Worm (Caenorhabditis elegans) whole organism, L4 larva: ENCODE data around the gene snr-4.

Source experiments
- D1046.2 ChIP-seq: fragments of 200-800 bp; sonication (Bioruptor generic); IDR thresholded peaks from 2 replicates; pipeline ENCODE4 v1.3.6; 2022; ENCODE audit warnings: missing genetic modification characterization, missing compliant biosample characterization
- Y105C5A.15 ChIP-seq: fragments of 200-800 bp; sonication (Bioruptor generic); IDR thresholded peaks from 2 replicates; pipeline ENCODE4 v1.3.6; 2022; ENCODE audit warnings: missing genetic modification characterization, missing compliant biosample characterization
- Y75B8A.6 ChIP-seq: fragments of 200-800 bp; sonication (Bioruptor generic); IDR thresholded peaks from 2 replicates; pipeline ENCODE4 v1.3.6; 2022; ENCODE audit warnings: missing genetic modification reagents, missing genetic modification characterization, missing compliant biosample characterization
- ama-1 ChIP-seq: fragments of 150-350 bp; optimal IDR thresholded peaks from 2 replicates; lab custom pipeline; 2014; ENCODE audit warnings: inconsistent platforms, mixed read lengths
- attf-4 ChIP-seq: sonication (generic microtip); optimal IDR thresholded peaks from 3 replicates; lab custom pipeline; 2017; ENCODE audit warnings: missing biosample characterization, missing genetic modification characterization
- ceh-20 ChIP-seq: fragments of 200-800 bp; sonication (Bioruptor generic); IDR thresholded peaks from 2 replicates; pipeline ENCODE4 v1.3.6; 2022; ENCODE audit warnings: missing genetic modification reagents, missing genetic modification characterization, missing compliant biosample characterization
- ceh-28 ChIP-seq: fragments of 150-350 bp; optimal IDR thresholded peaks from 2 replicates; lab custom pipeline; 2014; ENCODE audit warnings: missing biosample characterization, missing genetic modification reagents, missing genetic modification characterization
- ceh-82 ChIP-seq: sonication (generic microtip); optimal IDR thresholded peaks from 2 replicates; lab custom pipeline; 2017; ENCODE audit warnings: missing biosample characterization, missing genetic modification characterization
- cey-2 ChIP-seq: sonication (generic microtip); optimal IDR thresholded peaks from 3 replicates; lab custom pipeline; 2017; ENCODE audit warnings: missing genetic modification characterization, mild to moderate bottlenecking, missing compliant biosample characterization, antibody characterized with exemption, borderline replicate concordance; ENCODE audit not compliant: insufficient read depth
- daf-12 ChIP-seq: fragments of 150-350 bp; optimal IDR thresholded peaks from 2 replicates; lab custom pipeline; 2014; ENCODE audit warnings: missing biosample characterization, missing genetic modification reagents, missing genetic modification characterization
- daf-19 ChIP-seq: fragments of 200-800 bp; sonication (Bioruptor generic); conservative IDR thresholded peaks from 2 replicates; pipeline ENCODE4 v1.3.6; 2022; ENCODE audit warnings: missing genetic modification characterization, missing compliant biosample characterization
- dmd-6 ChIP-seq: fragments of 200-800 bp; sonication (Bioruptor generic); IDR thresholded peaks from 2 replicates; pipeline ENCODE4 v1.3.6; 2022; ENCODE audit warnings: missing genetic modification reagents, missing genetic modification characterization, missing compliant biosample characterization
- dmd-8 ChIP-seq: fragments of 200-800 bp; sonication (Bioruptor generic); IDR thresholded peaks from 2 replicates; pipeline ENCODE4 v1.3.6; 2022; ENCODE audit warnings: missing genetic modification characterization, missing compliant biosample characterization
- dmd-9 ChIP-seq: fragments of 200-800 bp; sonication (Bioruptor generic); IDR thresholded peaks from 2 replicates; pipeline ENCODE4 v1.3.6; 2022; ENCODE audit warnings: missing genetic modification reagents, missing genetic modification characterization, missing compliant biosample characterization
- dve-1 ChIP-seq: sonication (generic microtip); optimal IDR thresholded peaks from 2 replicates; lab custom pipeline; 2017; ENCODE audit warnings: antibody characterized with exemption, mild to moderate bottlenecking, missing genetic modification characterization, missing compliant biosample characterization; ENCODE audit not compliant: insufficient read depth
- egl-27 ChIP-seq: sonication (generic microtip); optimal IDR thresholded peaks from 3 replicates; lab custom pipeline; 2017; ENCODE audit warnings: missing biosample characterization, missing genetic modification reagents, missing genetic modification characterization
- fkh-10 ChIP-seq: fragments of 150-350 bp; optimal IDR thresholded peaks from 2 replicates; lab custom pipeline; 2014; ENCODE audit warnings: missing biosample characterization, missing genetic modification reagents, missing genetic modification characterization
- fos-1 ChIP-seq: fragments of 150-350 bp; optimal IDR thresholded peaks from 2 replicates; lab custom pipeline; 2014; ENCODE audit warnings: missing biosample characterization, missing genetic modification characterization
- gei-8 ChIP-seq: fragments of 200-800 bp; sonication (Bioruptor generic); optimal IDR thresholded peaks from 2 replicates; lab custom pipeline; 2018; ENCODE audit warnings: mild to moderate bottlenecking, missing genetic modification characterization, missing compliant biosample characterization
- hlh-11 ChIP-seq: fragments of 200-800 bp; sonication (Bioruptor generic); optimal IDR thresholded peaks from 2 replicates; lab custom pipeline; 2018; ENCODE audit warnings: mild to moderate bottlenecking, missing genetic modification characterization, missing compliant biosample characterization
- hmg-1.1 ChIP-seq: fragments of 200-800 bp; sonication (Bioruptor generic); IDR thresholded peaks from 2 replicates; pipeline ENCODE4 v1.3.6; 2022; ENCODE audit warnings: missing genetic modification reagents, missing genetic modification characterization, missing compliant biosample characterization
- jun-1 ChIP-seq: fragments of 150-350 bp; optimal IDR thresholded peaks from 2 replicates; lab custom pipeline; 2014; ENCODE audit warnings: missing biosample characterization, missing genetic modification reagents, missing genetic modification characterization
- lim-7 ChIP-seq: fragments of 200-800 bp; sonication (Bioruptor generic); IDR thresholded peaks from 2 replicates; pipeline ENCODE4 v1.3.6; 2022; ENCODE audit warnings: missing genetic modification characterization, missing compliant biosample characterization
- lin-13 ChIP-seq: fragments of 150-350 bp; optimal IDR thresholded peaks from 2 replicates; lab custom pipeline; 2014; ENCODE audit warnings: missing biosample characterization, missing genetic modification reagents, missing genetic modification characterization
- lin-29 ChIP-seq: fragments of 200-800 bp; sonication (Bioruptor generic); IDR thresholded peaks from 2 replicates; pipeline ENCODE4 v1.3.6; 2022; ENCODE audit warnings: missing genetic modification reagents, missing genetic modification characterization, missing compliant biosample characterization
- lin-39 ChIP-seq: fragments of 150-350 bp; optimal IDR thresholded peaks from 2 replicates; lab custom pipeline; 2014; ENCODE audit warnings: missing biosample characterization, missing genetic modification reagents, missing genetic modification characterization
- lsy-2 ChIP-seq, 2 experiments: fragments of 150-350 bp in 1 of 2; sonication (generic microtip) in 1 of 2; optimal IDR thresholded peaks; 2 replicates each; lab custom pipeline; 2014 to 2017; ENCODE audit warnings: missing biosample characterization in 2 of 2, missing genetic modification characterization in 2 of 2
- madf-9 ChIP-seq: fragments of 200-800 bp; sonication (Bioruptor generic); conservative IDR thresholded peaks from 2 replicates; pipeline ENCODE4 v1.3.6; 2022; ENCODE audit warnings: missing genetic modification reagents, missing genetic modification characterization, missing compliant biosample characterization
- mdt-29 ChIP-seq: fragments of 200-800 bp; sonication (Bioruptor generic); IDR thresholded peaks from 2 replicates; pipeline ENCODE4 v1.3.6; 2022; ENCODE audit warnings: missing genetic modification reagents, missing genetic modification characterization, missing compliant biosample characterization
- nhr-102 ChIP-seq: sonication (generic microtip); optimal IDR thresholded peaks from 2 replicates; lab custom pipeline; 2016; ENCODE audit warnings: mild to moderate bottlenecking, missing genetic modification characterization, moderate library complexity, missing compliant biosample characterization
- nhr-111 ChIP-seq: fragments of 200-800 bp; sonication (Bioruptor generic); optimal IDR thresholded peaks from 2 replicates; lab custom pipeline; 2018; ENCODE audit warnings: mild to moderate bottlenecking, missing genetic modification characterization, missing compliant biosample characterization
- nhr-25 ChIP-seq: sonication (generic microtip); optimal IDR thresholded peaks from 2 replicates; lab custom pipeline; 2017; ENCODE audit warnings: missing genetic modification characterization, mild to moderate bottlenecking, missing compliant biosample characterization, antibody characterized with exemption, moderate library complexity, borderline replicate concordance; ENCODE audit not compliant: insufficient read depth
- nhr-42 ChIP-seq: fragments of 200-800 bp; sonication (Bioruptor generic); IDR thresholded peaks from 2 replicates; pipeline ENCODE4 v1.3.6; 2022; ENCODE audit warnings: missing genetic modification characterization, missing compliant biosample characterization
- nhr-48 ChIP-seq: sonication (generic microtip); optimal IDR thresholded peaks from 2 replicates; lab custom pipeline; 2016; ENCODE audit warnings: mild to moderate bottlenecking, missing genetic modification characterization, missing compliant biosample characterization
- nhr-6 ChIP-seq: fragments of 150-350 bp; optimal IDR thresholded peaks from 2 replicates; lab custom pipeline; 2014; ENCODE audit warnings: missing biosample characterization, missing genetic modification characterization
- nhr-77 ChIP-seq: fragments of 150-350 bp; optimal IDR thresholded peaks from 2 replicates; lab custom pipeline; 2014; ENCODE audit warnings: missing biosample characterization, missing genetic modification characterization
- pha-4 ChIP-seq, 2 experiments: fragments of 150-350 bp in 1 of 2; fragments of 200-800 bp in 1 of 2; sonication (Bioruptor generic) in 1 of 2; IDR thresholded peaks in 1 of 2; optimal IDR thresholded peaks in 1 of 2; 2 replicates each; pipeline versions ENCODE4 v1.3.6 to Lab custom; 2014 to 2022; ENCODE audit warnings: missing genetic modification characterization in 2 of 2, missing genetic modification reagents in 2 of 2, missing biosample characterization in 1 of 2, missing compliant biosample characterization in 1 of 2
- pqm-1 ChIP-seq: sonication (generic microtip); optimal IDR thresholded peaks from 2 replicates; lab custom pipeline; 2017; ENCODE audit warnings: missing biosample characterization, missing genetic modification characterization
- set-16 ChIP-seq: fragments of 200-800 bp; sonication (Bioruptor generic); IDR thresholded peaks from 2 replicates; pipeline ENCODE4 v1.3.6; 2022; ENCODE audit warnings: missing genetic modification reagents, missing genetic modification characterization, missing compliant biosample characterization
- snpc-1.2 ChIP-seq: fragments of 200-800 bp; sonication (Bioruptor generic); IDR thresholded peaks from 2 replicates; pipeline ENCODE4 v1.3.6; 2022; ENCODE audit warnings: missing genetic modification reagents, missing genetic modification characterization, missing compliant biosample characterization
- spr-1 ChIP-seq: sonication (generic microtip); optimal IDR thresholded peaks from 2 replicates; lab custom pipeline; 2016; ENCODE audit warnings: mild to moderate bottlenecking, missing genetic modification characterization, missing compliant biosample characterization
- spr-3 ChIP-seq: fragments of 200-800 bp; sonication (Bioruptor generic); optimal IDR thresholded peaks from 2 replicates; lab custom pipeline; 2018; ENCODE audit warnings: mild to moderate bottlenecking, missing genetic modification characterization, missing compliant biosample characterization
- tag-97 ChIP-seq: fragments of 200-800 bp; sonication (Bioruptor generic); IDR thresholded peaks from 2 replicates; pipeline ENCODE4 v1.3.6; 2022; ENCODE audit warnings: missing genetic modification characterization, missing compliant biosample characterization
- unc-130 ChIP-seq: sonication (generic microtip); optimal IDR thresholded peaks from 2 replicates; lab custom pipeline; 2016; ENCODE audit warnings: missing genetic modification reagents, missing genetic modification characterization, missing compliant biosample characterization
- unc-62 ChIP-seq, 3 experiments: fragments of 150-350 bp in 1 of 3; sonication (generic microtip); optimal IDR thresholded peaks in 2 of 3; peaks in 1 of 3; 1 replicate in 1 of 3; 2 replicates in 2 of 3; lab custom pipeline; 2014 to 2017; ENCODE audit warnings: missing biosample characterization in 3 of 3, missing genetic modification characterization in 3 of 3, missing genetic modification reagents in 3 of 3, missing genotype in 1 of 3
- zfp-2 ChIP-seq: sonication (generic microtip); optimal IDR thresholded peaks from 2 replicates; lab custom pipeline; 2016; ENCODE audit warnings: mild to moderate bottlenecking, missing genetic modification characterization, missing compliant biosample characterization
- ztf-11 ChIP-seq: fragments of 150-350 bp; optimal IDR thresholded peaks from 2 replicates; lab custom pipeline; 2014; ENCODE audit warnings: missing biosample characterization, missing genetic modification characterization
- ztf-7 ChIP-seq: fragments of 150-350 bp; optimal IDR thresholded peaks from 2 replicates; lab custom pipeline; 2014; ENCODE audit warnings: missing biosample characterization, missing genetic modification characterization

Gene snr-4

ce11 chrV:12006495-12006894 is 27.0 kb upstream of the snr-4 start, which contains the start of gene F57F5.3:
TSS of gene F57F5.3 (minus strand) at chrV:12006595.
- TF ChIP-seq dmd-9 (GFP tag; lab: Robert Waterston, UW) (no peak), jun-1 (tag; lab: Kevin White, UChicago) (no peak), lim-7 (GFP tag; lab: Robert Waterston, UW) (no peak), nhr-48 (tag; lab: Kevin White, UChicago) (no peak), fos-1 (tag; lab: Kevin White, UChicago) (no peak), daf-19 (GFP tag; lab: Robert Waterston, UW) (no peak), dmd-8 (GFP tag; lab: Robert Waterston, UW) (no peak), lin-39 (tag; lab: Kevin White, UChicago) (no peak), lsy-2 (tag; optimal IDR thresholded peaks at IDR 0.05; lab: Kevin White, UChicago) (no peak), set-16 (GFP tag; lab: Robert Waterston, UW) (no peak)
- TF ChIP-seq, all 104 proteins: peak for 0

ce11 chrV:12004501-12004940 is 25.0 kb upstream of the snr-4 start:
- TF ChIP-seq hlh-11, result peak; percentile 15
- TF ChIP-seq fos-1 (tag; lab: Kevin White, UChicago), result peak; percentile 55
- TF ChIP-seq mdt-29 (GFP tag; lab: Robert Waterston, UW), result no peak
- TF ChIP-seq madf-9 (GFP tag; lab: Robert Waterston, UW), result no peak
- no peak for TF ChIP-seq zfp-2
- peak in 1 of 2 experiments; percentile 91 for TF ChIP-seq unc-62 (GFP tag; optimal IDR thresholded peaks at IDR 0.05 in 1 of 2; lab: Kevin White, UChicago)
- no peak for TF ChIP-seq unc-62 (tag; optimal IDR thresholded peaks at IDR 0.05; lab: Kevin White, UChicago)
- 0 out of 2 replicates have a peak, but pooled peaks have one; percentile 17 for TF ChIP-seq lim-7 (GFP tag; lab: Robert Waterston, UW)
- TF ChIP-seq ztf-11 (tag; lab: Kevin White, UChicago), result no peak
- TF ChIP-seq hmg-1.1 (GFP tag; lab: Robert Waterston, UW), result no peak
- TF ChIP-seq pha-4 (GFP tag; IDR thresholded peaks at IDR 0.05; lab: Robert Waterston, UW), result 0 out of 2 replicates have a peak, but pooled peaks have one; percentile 36
- TF ChIP-seq pha-4 (tag; optimal IDR thresholded peaks at IDR 0.05; lab: Kevin White, UChicago), result no peak
- TF ChIP-seq dve-1, result peak; percentile 39
- TF ChIP-seq nhr-77 (tag; lab: Kevin White, UChicago), result peak; percentile 96
- TF ChIP-seq daf-12 (tag; lab: Kevin White, UChicago), result no peak
- no peak for TF ChIP-seq ceh-20 (GFP tag; lab: Robert Waterston, UW)
- TF ChIP-seq ztf-7 (tag; lab: Kevin White, UChicago), result no peak
- TF ChIP-seq ama-1 (lab: Kevin White, UChicago), result no peak
- TF ChIP-seq lsy-2 (tag; optimal IDR thresholded peaks at IDR 0.05; lab: Kevin White, UChicago), result peak in 1 of 2 experiments; percentile 16
- TF ChIP-seq fkh-10 (GFP tag; lab: Kevin White, UChicago), result no peak
- TF ChIP-seq ceh-28 (tag; lab: Kevin White, UChicago), result no peak
- TF ChIP-seq spr-3 (GFP tag; lab: Kevin White, UChicago), result no peak
- TF ChIP-seq dmd-6 (GFP tag; lab: Robert Waterston, UW), result peak; percentile 37
- TF ChIP-seq egl-27 (tag; lab: Kevin White, UChicago), result no peak
- TF ChIP-seq nhr-102 (tag; lab: Kevin White, UChicago), result no peak
- no peak for TF ChIP-seq tag-97
- no peak for TF ChIP-seq gei-8 (GFP tag; lab: Kevin White, UChicago)
- peak; percentile 66 for TF ChIP-seq attf-4
- no peak for TF ChIP-seq lin-29
- no peak for TF ChIP-seq unc-130
- TF ChIP-seq D1046.2 (GFP tag; lab: Robert Waterston, UW), result no peak
- no peak for TF ChIP-seq nhr-25 (tag; lab: Kevin White, UChicago)
- no peak for TF ChIP-seq nhr-6 (tag; lab: Kevin White, UChicago)
- TF ChIP-seq snpc-1.2 (GFP tag; lab: Robert Waterston, UW), result no peak
- TF ChIP-seq cey-2, result no peak
- peak; percentile 88 for TF ChIP-seq Y75B8A.6
- no peak for TF ChIP-seq nhr-42 (GFP tag; lab: Robert Waterston, UW)
- no peak for TF ChIP-seq pqm-1 (tag; lab: Kevin White, UChicago)
- no peak for TF ChIP-seq set-16 (GFP tag; lab: Robert Waterston, UW)
- no peak for TF ChIP-seq spr-1
- TF ChIP-seq Y105C5A.15, result peak; percentile 85
- no peak for TF ChIP-seq nhr-111 (GFP tag; lab: Kevin White, UChicago)
- no peak for TF ChIP-seq ceh-82
- no peak for TF ChIP-seq lin-13 (GFP tag; lab: Kevin White, UChicago)
